Worm (Caenorhabditis elegans) whole organism, early embryonic: ENCODE data around the gene Y37A1A.2.

Experiments
- B0310.2 ChIP-seq: sonication (generic microtip); optimal IDR thresholded peaks from 2 replicates; lab custom pipeline; 2016; ENCODE audit warnings: mild to moderate bottlenecking, missing genetic modification characterization, missing compliant biosample characterization
- F13C5.2 ChIP-seq: sonication (generic microtip); optimal IDR thresholded peaks from 2 replicates; lab custom pipeline; 2017; ENCODE audit warnings: mild to moderate bottlenecking, missing genetic modification characterization, inconsistent platforms, missing compliant biosample characterization
- aly-1 ChIP-seq: sonication (generic microtip); optimal IDR thresholded peaks from 2 replicates; lab custom pipeline; 2016; ENCODE audit warnings: missing genetic modification characterization, missing compliant biosample characterization
- ama-1 ChIP-seq: fragments of 150-350 bp; optimal IDR thresholded peaks from 2 replicates; lab custom pipeline; 2014
- ceh-13 ChIP-seq: fragments of 200-800 bp; sonication (Bioruptor generic); optimal IDR thresholded peaks from 2 replicates; lab custom pipeline; 2018; ENCODE audit warnings: mild to moderate bottlenecking, missing genetic modification characterization, missing compliant biosample characterization
- ceh-36 ChIP-seq: sonication (generic microtip); optimal IDR thresholded peaks from 2 replicates; lab custom pipeline; 2016; ENCODE audit warnings: missing genetic modification characterization, inconsistent platforms, missing compliant biosample characterization
- ets-7 ChIP-seq: sonication (generic microtip); optimal IDR thresholded peaks from 2 replicates; lab custom pipeline; 2016; ENCODE audit warnings: missing genotype, missing genetic modification characterization, missing compliant biosample characterization
- flt-1 ChIP-seq: fragments of 200-800 bp; sonication (Bioruptor generic); IDR thresholded peaks from 2 replicates; pipeline ENCODE4 v1.3.6; 2022; ENCODE audit warnings: missing genetic modification characterization, missing compliant biosample characterization
- hmbx-1 ChIP-seq: sonication (generic microtip); optimal IDR thresholded peaks from 2 replicates; lab custom pipeline; 2016; ENCODE audit warnings: mild to moderate bottlenecking, missing genetic modification characterization, missing compliant biosample characterization
- hmg-4 ChIP-seq: fragments of 200-800 bp; sonication (Bioruptor generic); optimal IDR thresholded peaks from 2 replicates; lab custom pipeline; 2018; ENCODE audit warnings: mild to moderate bottlenecking, missing genetic modification characterization, missing compliant biosample characterization
- hnd-1 ChIP-seq: sonication (generic microtip); optimal IDR thresholded peaks from 2 replicates; lab custom pipeline; 2016; ENCODE audit warnings: missing genetic modification characterization, missing compliant biosample characterization
- pes-1 ChIP-seq: fragments of 200-800 bp; sonication (Bioruptor generic); IDR thresholded peaks from 2 replicates; pipeline ENCODE4 v1.3.6; 2022; ENCODE audit warnings: missing genetic modification reagents, missing genetic modification characterization, missing compliant biosample characterization
- scrt-1 ChIP-seq: fragments of 200-800 bp; sonication (Bioruptor generic); IDR thresholded peaks from 2 replicates; pipeline ENCODE4 v1.3.6; 2022; ENCODE audit warnings: missing genetic modification characterization, missing compliant biosample characterization
- sea-1 ChIP-seq: fragments of 200-800 bp; sonication (Bioruptor generic); conservative IDR thresholded peaks from 2 replicates; pipeline ENCODE4 v1.3.6; 2022; ENCODE audit warnings: missing genetic modification characterization, missing compliant biosample characterization
- tbx-11 ChIP-seq: fragments of 200-800 bp; sonication (Bioruptor generic); IDR thresholded peaks from 2 replicates; pipeline ENCODE4 v1.3.6; 2022; ENCODE audit warnings: missing genetic modification characterization, missing compliant biosample characterization
- tbx-37 ChIP-seq: fragments of 200-800 bp; sonication (Bioruptor generic); conservative IDR thresholded peaks from 2 replicates; pipeline ENCODE4 v1.3.6; 2022; ENCODE audit warnings: missing genetic modification reagents, missing genetic modification characterization, missing compliant biosample characterization
- tra-4 ChIP-seq: sonication (generic microtip); optimal IDR thresholded peaks from 2 replicates; lab custom pipeline; 2017; ENCODE audit warnings: missing genetic modification characterization, missing compliant biosample characterization

The Y37A1A.2 gene

DNA sequence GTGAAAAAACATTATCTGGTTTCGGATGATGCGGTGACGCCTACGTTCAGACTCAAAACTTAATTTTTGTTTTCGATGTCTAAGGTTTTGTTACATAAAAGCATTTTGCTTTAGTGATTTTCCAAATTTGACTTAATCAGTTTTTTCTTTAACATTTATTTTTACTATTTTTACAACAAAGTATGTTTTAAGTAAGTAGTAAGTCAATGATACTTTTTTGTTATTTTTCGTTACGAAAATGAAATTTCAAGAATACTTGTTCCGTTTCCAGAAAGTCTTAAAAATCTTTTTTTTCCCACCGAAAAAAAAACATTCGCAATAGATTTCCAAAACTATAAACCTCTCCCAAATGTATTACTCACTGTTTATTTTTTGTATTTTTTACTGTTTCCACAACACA is 14.8 kb upstream of the Y37A1A.2 start:
- TF ChIP-seq hmg-4 (GFP tag; lab: Kevin White, UChicago): no peak
- no peak for TF ChIP-seq ceh-36 (tag; lab: Kevin White, UChicago)
- TF ChIP-seq ets-7 (tag; lab: Kevin White, UChicago): no peak
- no peak for TF ChIP-seq tbx-37 (GFP tag; lab: Robert Waterston, UW)
- TF ChIP-seq hnd-1 (tag; lab: Kevin White, UChicago): no peak
- TF ChIP-seq B0310.2 (tag; lab: Kevin White, UChicago): no peak
- no peak for TF ChIP-seq pes-1 (GFP tag; lab: Robert Waterston, UW)
- TF ChIP-seq ama-1 (lab: Kevin White, UChicago): no peak
- TF ChIP-seq ceh-13 (GFP tag; lab: Kevin White, UChicago): no peak
- no peak for TF ChIP-seq F13C5.2 (tag; lab: Kevin White, UChicago)
- TF ChIP-seq aly-1 (tag; lab: Kevin White, UChicago): no peak
- no peak for TF ChIP-seq hmbx-1 (tag; lab: Kevin White, UChicago)
- TF ChIP-seq tbx-11: no peak
- TF ChIP-seq sea-1: no peak
- no peak for TF ChIP-seq tra-4 (tag; lab: Kevin White, UChicago)

- peak; percentile 44 for TF ChIP-seq tbx-37 (GFP tag; lab: Robert Waterston, UW)
- peak; percentile 69 for TF ChIP-seq pes-1 (GFP tag; lab: Robert Waterston, UW)
- TF ChIP-seq sea-1: peak; percentile 78; the same call in 1 of the 2 replicates
These were observed 9.5 kb upstream of the Y37A1A.2 start for ce11 chrIV:13922289-13922688.

- TF ChIP-seq tbx-11: no peak
- TF ChIP-seq tbx-37 (GFP tag; lab: Robert Waterston, UW): no peak
- TF ChIP-seq hnd-1 (tag; lab: Kevin White, UChicago): no peak
- TF ChIP-seq pes-1 (GFP tag; lab: Robert Waterston, UW): no peak
- no peak for TF ChIP-seq hmg-4 (GFP tag; lab: Kevin White, UChicago)
- no peak for TF ChIP-seq B0310.2 (tag; lab: Kevin White, UChicago)
These were observed 6.5 kb upstream of the Y37A1A.2 start for ce11 chrIV:13919207-13919759.

ce11 chrIV:13910931-13911330 is 1.9 kb downstream of the Y37A1A.2 start:
- TF ChIP-seq F13C5.2 (tag; lab: Kevin White, UChicago): no peak
- TF ChIP-seq ama-1 (lab: Kevin White, UChicago): no peak
- TF ChIP-seq flt-1: no peak
- no peak for TF ChIP-seq tbx-11
- TF ChIP-seq tbx-37 (GFP tag; lab: Robert Waterston, UW): no peak
- TF ChIP-seq sea-1: no peak
- no peak for TF ChIP-seq hmg-4 (GFP tag; lab: Kevin White, UChicago)
- no peak for TF ChIP-seq scrt-1 (GFP tag; lab: Robert Waterston, UW)
- TF ChIP-seq ets-7 (tag; lab: Kevin White, UChicago): no peak
- no peak for TF ChIP-seq B0310.2 (tag; lab: Kevin White, UChicago)
- TF ChIP-seq hmbx-1 (tag; lab: Kevin White, UChicago): no peak
- no peak for TF ChIP-seq hnd-1 (tag; lab: Kevin White, UChicago)
- TF ChIP-seq ceh-36 (tag; lab: Kevin White, UChicago): no peak
- TF ChIP-seq tra-4 (tag; lab: Kevin White, UChicago): no peak
- TF ChIP-seq aly-1 (tag; lab: Kevin White, UChicago): no peak
- TF ChIP-seq ceh-13 (GFP tag; lab: Kevin White, UChicago): no peak
- TF ChIP-seq pes-1 (GFP tag; lab: Robert Waterston, UW): no peak

- TF ChIP-seq tra-4 (tag; lab: Kevin White, UChicago) (no peak), tbx-37 (GFP tag; lab: Robert Waterston, UW) (no peak), hnd-1 (tag; lab: Kevin White, UChicago) (no peak), hmg-4 (GFP tag; lab: Kevin White, UChicago) (no peak), scrt-1 (GFP tag; lab: Robert Waterston, UW) (no peak), B0310.2 (tag; lab: Kevin White, UChicago) (no peak), tbx-11 (no peak), ets-7 (tag; lab: Kevin White, UChicago) (no peak), F13C5.2 (tag; lab: Kevin White, UChicago) (no peak), ceh-36 (tag; lab: Kevin White, UChicago) (no peak), aly-1 (tag; lab: Kevin White, UChicago) (no peak), pes-1 (GFP tag; lab: Robert Waterston, UW) (no peak), ama-1 (lab: Kevin White, UChicago) (no peak), ceh-13 (GFP tag; lab: Kevin White, UChicago) (no peak), flt-1 (no peak), hmbx-1 (tag; lab: Kevin White, UChicago) (no peak), sea-1 (no peak)
These were observed 6.5 kb downstream of the Y37A1A.2 start for ce11 chrIV:13906369-13906768.

ce11 chrIV:13902774-13903173 is 10.1 kb downstream of the Y37A1A.2 start, which contains the start of gene Y37A1A.3:
Gene Y37A1A.3 (minus strand): TSS chrIV:13902874.
- TF ChIP-seq F13C5.2 (tag; lab: Kevin White, UChicago): no peak
- TF ChIP-seq aly-1 (tag; lab: Kevin White, UChicago): no peak
- no peak for TF ChIP-seq ceh-13 (GFP tag; lab: Kevin White, UChicago)
- TF ChIP-seq B0310.2 (tag; lab: Kevin White, UChicago): no peak
- TF ChIP-seq pes-1 (GFP tag; lab: Robert Waterston, UW): no peak
- TF ChIP-seq flt-1: no peak
- TF ChIP-seq hnd-1 (tag; lab: Kevin White, UChicago): no peak
- no peak for TF ChIP-seq ceh-36 (tag; lab: Kevin White, UChicago)

DNA sequence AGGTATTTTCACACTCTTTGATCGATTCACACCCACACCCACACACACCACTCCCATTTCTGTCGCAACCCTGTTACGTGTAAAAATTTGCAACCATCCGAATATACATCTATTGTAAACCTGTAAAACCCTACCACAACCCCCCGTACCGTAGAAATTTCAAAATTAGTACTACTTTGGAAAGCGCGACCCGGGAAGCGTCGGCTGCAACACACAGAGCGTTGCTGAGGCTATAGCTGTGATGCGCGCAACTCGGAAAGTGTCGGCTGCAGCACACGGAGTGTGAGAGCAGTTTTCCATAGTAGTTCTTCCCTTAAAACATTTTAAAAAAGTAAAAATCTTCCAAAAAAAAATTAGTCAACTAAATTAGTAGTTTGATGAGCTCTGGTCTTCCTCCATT is 19.7 kb downstream of the Y37A1A.2 start:
- TF ChIP-seq pes-1 (GFP tag; lab: Robert Waterston, UW) (0 out of 2 replicates have a peak, but pooled peaks have one; percentile 7), tbx-37 (GFP tag; lab: Robert Waterston, UW) (no peak), B0310.2 (tag; lab: Kevin White, UChicago) (no peak)
